Fruit fly (Drosophila melanogaster) whole organism: ENCODE results near the gene CG2767.

Source experiments
- CG8478 ChIP-seq: fragments of >200 bp; optimal IDR thresholded peaks from 2 replicates; lab custom pipeline; 2018; ENCODE audit warnings: inconsistent platforms
- Dll ChIP-seq: fragments of >200 bp; optimal IDR thresholded peaks from 2 replicates; lab custom pipeline; 2017
- pan ChIP-seq: fragments of >200 bp; optimal IDR thresholded peaks from 2 replicates; lab custom pipeline; 2017
- psq ChIP-seq: fragments of >200 bp; optimal IDR thresholded peaks from 2 replicates; lab custom pipeline; 2017
- usp ChIP-seq: fragments of >200 bp; optimal IDR thresholded peaks from 2 replicates; lab custom pipeline; 2017; ENCODE audit warnings: missing biosample characterization, missing genetic modification characterization, mixed read lengths

dm6 chr3R:8001074-8001669, 6.7 kb downstream of the CG2767 start, which contains the start of the genes Kmn2 and CG2698:
- no peak for TF ChIP-seq psq (lab: Kevin White, UChicago)
- no peak for TF ChIP-seq pan (lab: Kevin White, UChicago)
- TF ChIP-seq CG8478 (lab: Kevin White, UChicago) = no peak
- no peak for TF ChIP-seq usp
- no peak for TF ChIP-seq Dll (lab: Kevin White, UChicago)
